Fruit fly (Drosophila melanogaster) whole organism, embryonic: ENCODE data around the gene CG12056.

Source experiments
- Bdp1 ChIP-seq: fragments of 200-800 bp; sonication (Bioruptor generic); optimal IDR thresholded peaks from 3 replicates; lab custom pipeline; 2016; ENCODE audit warnings: missing biosample characterization, missing genetic modification characterization
- CG10431 ChIP-seq: fragments of 200-800 bp; sonication (Bioruptor generic); optimal IDR thresholded peaks from 3 replicates; lab custom pipeline; 2018; ENCODE audit warnings: missing biosample characterization, mild to moderate bottlenecking, missing genetic modification characterization
- CG11247 ChIP-seq: fragments of 200-800 bp; sonication (Bioruptor generic); IDR thresholded peaks from 2 replicates; pipeline ENCODE4 v1.3.6; 2022; ENCODE audit warnings: missing biosample characterization, missing genetic modification characterization
- CG12299 ChIP-seq: fragments of 200-800 bp; sonication (Bioruptor generic); optimal IDR thresholded peaks from 2 replicates; lab custom pipeline; 2018; ENCODE audit warnings: missing biosample characterization, mild to moderate bottlenecking, missing genetic modification characterization
- CG12744 ChIP-seq: fragments of 200-800 bp; sonication (Bioruptor generic); optimal IDR thresholded peaks from 2 replicates; lab custom pipeline; 2016; ENCODE audit warnings: missing biosample characterization, missing genetic modification characterization
- CG13296 ChIP-seq: fragments of 200-800 bp; sonication (Bioruptor generic); optimal IDR thresholded peaks from 3 replicates; lab custom pipeline; 2018; ENCODE audit warnings: missing biosample characterization, mild to moderate bottlenecking, missing genetic modification characterization
- CG13624 ChIP-seq: fragments of 200-800 bp; sonication (Bioruptor generic); optimal IDR thresholded peaks from 2 replicates; lab custom pipeline; 2016; ENCODE audit warnings: missing biosample characterization, missing genetic modification characterization
- CG15269 ChIP-seq: fragments of 200-800 bp; sonication (Bioruptor generic); optimal IDR thresholded peaks from 2 replicates; lab custom pipeline; 2018; ENCODE audit warnings: missing biosample characterization, mild to moderate bottlenecking, missing genetic modification characterization, moderate library complexity
- CG1529 ChIP-seq: fragments of 200-800 bp; sonication (Bioruptor generic); optimal IDR thresholded peaks from 3 replicates; lab custom pipeline; 2018; ENCODE audit warnings: missing biosample characterization, missing genetic modification characterization
- CG17829 ChIP-seq: fragments of 200-800 bp; optimal IDR thresholded peaks from 2 replicates; lab custom pipeline; 2019; ENCODE audit warnings: missing biosample characterization, mild to moderate bottlenecking, missing genetic modification characterization, moderate library complexity
- CG18262 ChIP-seq: fragments of 200-800 bp; optimal IDR thresholded peaks from 3 replicates; lab custom pipeline; 2019; ENCODE audit warnings: missing biosample characterization, mild to moderate bottlenecking, missing genetic modification characterization, moderate library complexity
- CG18476 ChIP-seq: fragments of 200-800 bp; sonication (Bioruptor generic); optimal IDR thresholded peaks from 2 replicates; lab custom pipeline; 2016; ENCODE audit warnings: missing biosample characterization, mild to moderate bottlenecking, missing genetic modification characterization
- CG3065 ChIP-seq: fragments of 200-800 bp; sonication (Bioruptor generic); optimal IDR thresholded peaks from 2 replicates; lab custom pipeline; 2016; ENCODE audit warnings: missing biosample characterization, missing genetic modification characterization
- CG31388 ChIP-seq: fragments of 200-800 bp; sonication (Bioruptor generic); optimal IDR thresholded peaks from 2 replicates; lab custom pipeline; 2016; ENCODE audit warnings: missing biosample characterization, missing genetic modification characterization
- CG6175 ChIP-seq: fragments of 200-800 bp; sonication (Bioruptor generic); IDR thresholded peaks from 3 replicates; pipeline ENCODE4 v1.3.6; 2022; ENCODE audit warnings: missing biosample characterization, missing genetic modification characterization
- CG9437 ChIP-seq: fragments of 200-800 bp; sonication (Bioruptor generic); optimal IDR thresholded peaks from 2 replicates; lab custom pipeline; 2018; ENCODE audit warnings: missing biosample characterization, mild to moderate bottlenecking, missing genetic modification characterization
- CG9609 ChIP-seq: fragments of 200-800 bp; sonication (Bioruptor generic); optimal IDR thresholded peaks from 3 replicates; lab custom pipeline; 2016; ENCODE audit warnings: missing biosample characterization, missing genetic modification characterization
- CTCF ChIP-seq: fragments of 200-800 bp; sonication (Bioruptor generic); optimal IDR thresholded peaks from 2 replicates; lab custom pipeline; 2017; ENCODE audit warnings: missing biosample characterization, mild to moderate bottlenecking, missing genetic modification characterization, moderate library complexity
- Chrac-16 ChIP-seq: fragments of 200-800 bp; sonication (Bioruptor generic); optimal IDR thresholded peaks from 3 replicates; lab custom pipeline; 2016; ENCODE audit warnings: missing biosample characterization, missing genetic modification characterization
- Dip3 ChIP-seq: fragments of 200-800 bp; sonication (Bioruptor generic); optimal IDR thresholded peaks from 3 replicates; lab custom pipeline; 2016; ENCODE audit warnings: missing biosample characterization, missing genetic modification characterization
- Doc3 ChIP-seq: fragments of 200-800 bp; sonication (Bioruptor generic); IDR thresholded peaks from 3 replicates; pipeline ENCODE4 v1.3.6; 2022; ENCODE audit warnings: missing biosample characterization, missing genetic modification characterization; ENCODE audit not compliant: partially characterized antibody
- HLH3B ChIP-seq: fragments of 200-800 bp; sonication (Bioruptor generic); IDR thresholded peaks from 2 replicates; pipeline ENCODE4 v1.3.6; 2022; ENCODE audit warnings: missing biosample characterization, missing genetic modification characterization
- Hmr ChIP-seq: fragments of 200-800 bp; sonication (Bioruptor generic); optimal IDR thresholded peaks from 3 replicates; lab custom pipeline; 2017; ENCODE audit warnings: mild to moderate bottlenecking, missing biosample characterization, missing genetic modification reagents, missing genetic modification characterization
- MBD-R2 ChIP-seq: fragments of 200-800 bp; sonication (Bioruptor generic); IDR thresholded peaks from 2 replicates; pipeline ENCODE4 v1.3.6; 2022; ENCODE audit warnings: missing biosample characterization, missing genetic modification characterization
- Max ChIP-seq: fragments of 200-800 bp; sonication (Bioruptor generic); optimal IDR thresholded peaks from 2 replicates; lab custom pipeline; 2016; ENCODE audit warnings: missing biosample characterization, mild to moderate bottlenecking, missing genetic modification characterization
- NFAT ChIP-seq: fragments of 200-800 bp; sonication (Bioruptor generic); IDR thresholded peaks from 2 replicates; pipeline ENCODE4 v1.3.6; 2022; ENCODE audit warnings: missing biosample characterization, missing genetic modification characterization
- Oli ChIP-seq: fragments of 200-800 bp; sonication (Bioruptor generic); optimal IDR thresholded peaks from 2 replicates; lab custom pipeline; 2018; ENCODE audit warnings: missing biosample characterization, mild to moderate bottlenecking, missing genetic modification characterization, moderate library complexity
- Rfx ChIP-seq: fragments of 200-800 bp; sonication (Bioruptor generic); IDR thresholded peaks from 2 replicates; pipeline ENCODE4 v1.3.6; 2022; ENCODE audit warnings: missing biosample characterization, missing genetic modification characterization
- Sin3A ChIP-seq: fragments of >200 bp; optimal IDR thresholded peaks from 2 replicates; lab custom pipeline; 2018
- aop ChIP-seq: fragments of 200-800 bp; sonication (Bioruptor generic); IDR thresholded peaks from 2 replicates; pipeline ENCODE4 v1.3.6; 2022; ENCODE audit warnings: missing biosample characterization, missing genetic modification characterization
- ap ChIP-seq: fragments of 200-800 bp; sonication (Bioruptor generic); IDR thresholded peaks from 2 replicates; pipeline ENCODE4 v1.3.6; 2022; ENCODE audit warnings: missing biosample characterization, missing genetic modification characterization
- croc ChIP-seq: fragments of 200-800 bp; sonication (Bioruptor generic); conservative IDR thresholded peaks from 3 replicates; pipeline ENCODE4 v1.3.6; 2022; ENCODE audit warnings: missing biosample characterization, missing genetic modification characterization
- crol ChIP-seq: fragments of 200-800 bp; sonication (Bioruptor generic); IDR thresholded peaks from 2 replicates; pipeline ENCODE4 v1.3.6; 2022; ENCODE audit warnings: missing biosample characterization, missing genetic modification characterization
- dpn ChIP-seq, 2 experiments: fragments of 200-800 bp; sonication (Bioruptor generic); optimal IDR thresholded peaks; 3 replicates each; lab custom pipeline; 2016; ENCODE audit warnings: missing biosample characterization in 2 of 2, missing genetic modification characterization in 2 of 2
- gro ChIP-seq: fragments of 200-800 bp; sonication (Bioruptor generic); optimal IDR thresholded peaks from 2 replicates; lab custom pipeline; 2016; ENCODE audit warnings: missing biosample characterization, missing genetic modification characterization
- jumu ChIP-seq: fragments of 200-800 bp; sonication (Bioruptor generic); optimal IDR thresholded peaks from 3 replicates; lab custom pipeline; 2016; ENCODE audit warnings: missing biosample characterization, missing genetic modification characterization
- ken ChIP-seq: fragments of 200-800 bp; sonication (Bioruptor generic); IDR thresholded peaks from 3 replicates; pipeline ENCODE4 v1.3.6; 2022; ENCODE audit warnings: missing biosample characterization, missing genetic modification characterization
- lab ChIP-seq: fragments of 200-800 bp; sonication (Bioruptor generic); optimal IDR thresholded peaks from 3 replicates; lab custom pipeline; 2017; ENCODE audit warnings: missing biosample characterization, missing genetic modification characterization, mild to moderate bottlenecking, moderate library complexity, missing genetic modification reagents
- maf-S ChIP-seq: fragments of 200-800 bp; sonication (Bioruptor generic); optimal IDR thresholded peaks from 2 replicates; lab custom pipeline; 2016; ENCODE audit warnings: missing biosample characterization, missing genetic modification characterization
- nerfin-1 ChIP-seq: fragments of 200-800 bp; sonication (Bioruptor generic); optimal IDR thresholded peaks from 3 replicates; lab custom pipeline; 2019; ENCODE audit warnings: missing biosample characterization, mild to moderate bottlenecking, missing genetic modification characterization, moderate library complexity
- pb ChIP-seq: fragments of 200-800 bp; sonication (Bioruptor generic); optimal IDR thresholded peaks from 3 replicates; lab custom pipeline; 2016; ENCODE audit warnings: missing biosample characterization, missing genetic modification characterization
- row ChIP-seq: fragments of 200-800 bp; sonication (Bioruptor generic); IDR thresholded peaks from 3 replicates; pipeline ENCODE4 v1.3.6; 2022; ENCODE audit warnings: missing biosample characterization, missing genetic modification characterization
- schlank ChIP-seq: fragments of 200-800 bp; sonication (Bioruptor generic); optimal IDR thresholded peaks from 2 replicates; lab custom pipeline; 2018; ENCODE audit warnings: missing biosample characterization, mild to moderate bottlenecking, missing genetic modification characterization
- sd ChIP-seq: fragments of 200-800 bp; sonication (Bioruptor generic); optimal IDR thresholded peaks from 3 replicates; lab custom pipeline; 2018; ENCODE audit warnings: missing biosample characterization, mild to moderate bottlenecking, missing genetic modification characterization, moderate library complexity
- sim ChIP-seq: fragments of 200-800 bp; sonication (Bioruptor generic); IDR thresholded peaks from 2 replicates; pipeline ENCODE4 v1.3.6; 2022; ENCODE audit warnings: missing biosample characterization, missing genetic modification characterization
- so ChIP-seq: fragments of 200-800 bp; sonication (Bioruptor generic); IDR thresholded peaks from 3 replicates; pipeline ENCODE4 v1.3.6; 2022; ENCODE audit warnings: missing biosample characterization, missing genetic modification characterization
- tio ChIP-seq: fragments of 200-800 bp; sonication (Bioruptor generic); optimal IDR thresholded peaks from 2 replicates; lab custom pipeline; 2017; ENCODE audit warnings: missing biosample characterization, missing genetic modification characterization, inconsistent platforms
- tna ChIP-seq: fragments of 200-800 bp; sonication (Bioruptor generic); IDR thresholded peaks from 2 replicates; pipeline ENCODE4 v1.3.6; 2022; ENCODE audit warnings: missing biosample characterization, missing genetic modification characterization; ENCODE audit not compliant: partially characterized antibody
- tup ChIP-seq: fragments of 200-800 bp; sonication (Bioruptor generic); optimal IDR thresholded peaks from 2 replicates; lab custom pipeline; 2016; ENCODE audit warnings: missing biosample characterization, mild to moderate bottlenecking, missing genetic modification characterization, moderate library complexity
- zfh1 ChIP-seq: fragments of 200-800 bp; sonication (Bioruptor generic); IDR thresholded peaks from 3 replicates; pipeline ENCODE4 v1.3.6; 2022; ENCODE audit warnings: missing biosample characterization, missing genetic modification characterization
- zfh2 ChIP-seq: fragments of 200-800 bp; sonication (Bioruptor generic); optimal IDR thresholded peaks from 2 replicates; lab custom pipeline; 2016; ENCODE audit warnings: missing biosample characterization, missing genetic modification characterization

Gene CG12056

DNA sequence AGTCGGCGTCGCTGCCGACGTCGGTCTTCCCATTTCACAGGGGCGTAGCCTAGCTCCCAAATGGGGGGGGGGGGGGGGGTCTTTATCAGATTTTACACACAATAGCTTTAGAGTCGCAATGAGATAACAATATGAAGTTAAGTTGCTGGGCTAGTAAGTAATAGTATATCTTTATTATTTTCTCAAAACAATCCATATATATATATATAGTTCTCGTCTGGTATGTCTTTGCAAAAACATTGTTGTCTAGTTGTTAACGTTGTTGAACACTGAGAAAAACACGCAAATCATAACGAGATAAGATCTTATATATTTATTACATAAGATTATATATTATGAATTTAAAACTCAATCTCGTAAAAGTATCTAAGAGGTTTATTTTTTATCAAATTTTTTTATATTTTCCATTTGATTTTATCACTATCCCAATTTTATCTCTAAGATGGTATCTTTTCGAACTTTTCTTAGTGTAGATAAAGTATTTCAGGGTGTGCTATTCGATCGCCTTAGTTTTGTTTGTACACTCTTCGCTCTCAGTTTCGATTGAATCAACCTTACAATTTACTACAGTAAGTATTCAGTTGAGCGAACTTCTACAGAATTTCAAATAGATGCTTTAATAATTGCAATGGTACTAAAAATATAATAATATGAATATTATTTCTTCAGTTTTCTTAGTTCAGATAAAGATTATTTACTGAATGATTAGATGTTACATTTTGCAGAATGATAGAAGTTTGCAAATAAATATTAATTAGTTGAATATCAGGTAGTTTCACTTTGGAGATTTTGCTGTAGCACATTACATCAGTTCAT lies 9.6 kb downstream of the CG12056 start (continued):
- TF ChIP-seq Hmr (GFP tag; lab: Kevin White, UChicago) (peak; percentile 90), CG9609 (GFP tag; lab: Kevin White, UChicago) (peak; percentile 37), CG9437 (GFP tag; lab: Kevin White, UChicago) (peak; percentile 51), CG13296 (GFP tag; lab: Kevin White, UChicago) (peak; percentile 64), gro (GFP tag; lab: Kevin White, UChicago) (no peak), tup (GFP tag; lab: Kevin White, UChicago) (no peak), tio (GFP tag; lab: Kevin White, UChicago) (no peak), pb (GFP tag; lab: Kevin White, UChicago) (no peak), zfh2 (GFP tag; lab: Kevin White, UChicago) (peak; percentile 40), CG3065 (GFP tag; lab: Kevin White, UChicago) (no peak), lab (GFP tag; lab: Kevin White, UChicago) (peak; percentile 95), MBD-R2 (GFP tag; lab: Robert Waterston, UW) (peak; percentile 65; the same call in 1 of the 2 replicates), CG18262 (tag; lab: Kevin White, UChicago) (peak; percentile 64), Oli (tag; lab: Kevin White, UChicago) (peak; percentile 61), CG15269 (peak; percentile 84), CG17829 (tag; lab: Kevin White, UChicago) (peak; percentile 41), Dip3 (GFP tag; lab: Kevin White, UChicago) (peak; percentile 57), CG1529 (GFP tag; lab: Kevin White, UChicago) (no peak), jumu (GFP tag; lab: Kevin White, UChicago) (no peak), Sin3A (no peak), Max (no peak), maf-S (GFP tag; lab: Kevin White, UChicago) (peak; percentile 25), zfh1 (peak; percentile 66; the same call in 2 of the 3 replicates), NFAT (GFP tag; lab: Robert Waterston, UW) (peak; percentile 96), CG18476 (GFP tag; lab: Kevin White, UChicago) (no peak), Chrac-16 (GFP tag; lab: Kevin White, UChicago) (peak; percentile 40), ap (peak; percentile 46), CG31388 (GFP tag; lab: Kevin White, UChicago) (no peak), schlank (tag; lab: Kevin White, UChicago) (peak; percentile 78), aop (GFP tag; lab: Robert Waterston, UW) (no peak), row (peak; percentile 84), Bdp1 (GFP tag; lab: Kevin White, UChicago) (peak; percentile 31), nerfin-1 (tag; lab: Kevin White, UChicago) (peak; percentile 6), Rfx (GFP tag; lab: Robert Waterston, UW) (peak; percentile 98), so (GFP tag; lab: Robert Waterston, UW) (0 out of 3 replicates have a peak, but pooled peaks have one; percentile 49), tna (no peak), Doc3 (no peak), CG12744 (GFP tag; lab: Kevin White, UChicago) (no peak), sd (tag; lab: Kevin White, UChicago) (peak; percentile 65), CG10431 (no peak), crol (GFP tag; lab: Robert Waterston, UW) (peak; percentile 81), CG12299 (tag; lab: Kevin White, UChicago) (peak; percentile 55), CG6175 (GFP tag; lab: Robert Waterston, UW) (peak; percentile 82), HLH3B (peak; percentile 67), CTCF (GFP tag; lab: Kevin White, UChicago) (no peak), croc (GFP tag; lab: Robert Waterston, UW) (peak; percentile 42; the same call in 1 of the 3 replicates), CG13624 (GFP tag; lab: Kevin White, UChicago) (peak; percentile 18), ken (GFP tag; lab: Robert Waterston, UW) (peak; percentile 82), CG11247 (GFP tag; lab: Robert Waterston, UW) (peak; percentile 88), sim (GFP tag; lab: Robert Waterston, UW) (0 out of 2 replicates have a peak, but pooled peaks have one; percentile 22), dpn (GFP tag; optimal IDR thresholded peaks at IDR 0.05; lab: Kevin White, UChicago) (peak in 1 of 2 experiments; percentile 40)
